Worm (Caenorhabditis elegans) whole organism, late embryonic: ENCODE data around the gene patr-1.
A peak's percentile ranks its signal among the peaks of the same experiment; 100 is the strongest.

Experiments
- C08G9.2 ChIP-seq: sonication (generic microtip); optimal IDR thresholded peaks from 2 replicates; lab custom pipeline; 2016; ENCODE audit warnings: mild to moderate bottlenecking, missing genetic modification characterization, moderate library complexity, missing compliant biosample characterization
- C38D4.7 ChIP-seq: fragments of 200-800 bp; sonication (Bioruptor generic); optimal IDR thresholded peaks from 2 replicates; lab custom pipeline; 2018; ENCODE audit warnings: mild to moderate bottlenecking, missing genetic modification characterization, moderate library complexity, missing compliant biosample characterization
- F13H6.1 ChIP-seq: sonication (generic microtip); optimal IDR thresholded peaks from 2 replicates; lab custom pipeline; 2016; ENCODE audit warnings: missing genetic modification characterization, missing compliant biosample characterization
- K02D7.2 ChIP-seq: sonication (generic microtip); optimal IDR thresholded peaks from 2 replicates; lab custom pipeline; 2017; ENCODE audit warnings: mild to moderate bottlenecking, missing genetic modification characterization, missing compliant biosample characterization
- K09A11.1 ChIP-seq: sonication (generic microtip); optimal IDR thresholded peaks from 2 replicates; lab custom pipeline; 2017; ENCODE audit warnings: antibody characterized with exemption, mild to moderate bottlenecking, missing genetic modification characterization, missing compliant biosample characterization; ENCODE audit not compliant: insufficient read depth
- ahr-1 ChIP-seq: sonication (generic microtip); optimal IDR thresholded peaks from 2 replicates; lab custom pipeline; 2016; ENCODE audit warnings: missing genetic modification characterization, missing compliant biosample characterization
- ama-1 ChIP-seq: fragments of 150-350 bp; optimal IDR thresholded peaks from 2 replicates; lab custom pipeline; 2014
- ceh-14 ChIP-seq: sonication (generic microtip); optimal IDR thresholded peaks from 2 replicates; lab custom pipeline; 2016; ENCODE audit warnings: missing genotype, missing genetic modification characterization, missing compliant biosample characterization
- ceh-18 ChIP-seq: sonication (generic microtip); optimal IDR thresholded peaks from 2 replicates; lab custom pipeline; 2016; ENCODE audit warnings: missing genetic modification characterization, missing compliant biosample characterization
- ceh-2 ChIP-seq: sonication (generic microtip); optimal IDR thresholded peaks from 2 replicates; lab custom pipeline; 2016; ENCODE audit warnings: missing genotype, missing genetic modification characterization, missing compliant biosample characterization
- ceh-22 ChIP-seq: sonication (generic microtip); optimal IDR thresholded peaks from 2 replicates; lab custom pipeline; 2017; ENCODE audit warnings: missing biosample characterization, missing genetic modification characterization
- ceh-24 ChIP-seq: sonication (generic microtip); optimal IDR thresholded peaks from 2 replicates; lab custom pipeline; 2016; ENCODE audit warnings: mild to moderate bottlenecking, missing genetic modification characterization, missing compliant biosample characterization
- ceh-30 ChIP-seq: fragments of 150-350 bp; optimal IDR thresholded peaks from 2 replicates; lab custom pipeline; 2014; ENCODE audit warnings: missing biosample characterization, missing genetic modification characterization
- ceh-31 ChIP-seq: sonication (generic microtip); optimal IDR thresholded peaks from 2 replicates; lab custom pipeline; 2016; ENCODE audit warnings: missing genetic modification characterization, missing compliant biosample characterization
- ceh-45 ChIP-seq: fragments of 200-800 bp; sonication (Bioruptor generic); IDR thresholded peaks from 2 replicates; pipeline ENCODE4 v1.3.6; 2022; ENCODE audit warnings: missing genetic modification reagents, missing genetic modification characterization, missing compliant biosample characterization
- ceh-48 ChIP-seq: sonication (generic microtip); optimal IDR thresholded peaks from 2 replicates; lab custom pipeline; 2016; ENCODE audit warnings: missing genetic modification characterization, inconsistent platforms, missing compliant biosample characterization
- ceh-6 ChIP-seq: fragments of 200-800 bp; sonication (Bioruptor generic); optimal IDR thresholded peaks from 2 replicates; lab custom pipeline; 2018; ENCODE audit warnings: mild to moderate bottlenecking, missing genetic modification characterization, missing compliant biosample characterization
- ceh-9 ChIP-seq: sonication (generic microtip); optimal IDR thresholded peaks from 2 replicates; lab custom pipeline; 2016; ENCODE audit warnings: mild to moderate bottlenecking, missing genetic modification characterization, inconsistent platforms, missing compliant biosample characterization
- che-1 ChIP-seq: sonication (generic microtip); optimal IDR thresholded peaks from 2 replicates; lab custom pipeline; 2016; ENCODE audit warnings: mild to moderate bottlenecking, missing genetic modification characterization, missing compliant biosample characterization
- dmd-4 ChIP-seq: sonication (generic microtip); optimal IDR thresholded peaks from 2 replicates; lab custom pipeline; 2016; ENCODE audit warnings: borderline replicate concordance, missing genetic modification characterization, missing compliant biosample characterization
- elt-2 ChIP-seq: sonication (generic microtip); optimal IDR thresholded peaks from 2 replicates; lab custom pipeline; 2016; ENCODE audit warnings: missing genetic modification reagents, missing genetic modification characterization, missing compliant biosample characterization
- elt-4 ChIP-seq: sonication (generic microtip); optimal IDR thresholded peaks from 2 replicates; lab custom pipeline; 2016; ENCODE audit warnings: missing genetic modification characterization, missing compliant biosample characterization
- eyg-1 ChIP-seq: sonication (generic microtip); optimal IDR thresholded peaks from 2 replicates; lab custom pipeline; 2016; ENCODE audit warnings: missing genotype, missing genetic modification characterization, missing compliant biosample characterization
- fax-1 ChIP-seq: sonication (generic microtip); optimal IDR thresholded peaks from 2 replicates; lab custom pipeline; 2016; ENCODE audit warnings: missing genotype, missing genetic modification characterization, missing compliant biosample characterization
- fkh-10 ChIP-seq: fragments of 150-350 bp; optimal IDR thresholded peaks from 2 replicates; lab custom pipeline; 2014; ENCODE audit warnings: missing biosample characterization, missing genetic modification reagents, missing genetic modification characterization
- fkh-6 ChIP-seq: sonication (generic microtip); optimal IDR thresholded peaks from 2 replicates; lab custom pipeline; 2016; ENCODE audit warnings: missing genetic modification characterization, missing compliant biosample characterization
- gmeb-2 ChIP-seq: sonication (generic microtip); optimal IDR thresholded peaks from 2 replicates; lab custom pipeline; 2016; ENCODE audit warnings: missing genetic modification characterization, inconsistent platforms, missing compliant biosample characterization
- hlh-30 ChIP-seq: sonication (generic microtip); optimal IDR thresholded peaks from 2 replicates; lab custom pipeline; 2017; ENCODE audit warnings: antibody characterized with exemption, missing genetic modification characterization, missing compliant biosample characterization; ENCODE audit not compliant: insufficient read depth
- hlh-8 ChIP-seq: sonication (generic microtip); optimal IDR thresholded peaks from 2 replicates; lab custom pipeline; 2016; ENCODE audit warnings: missing genotype, missing genetic modification characterization, missing compliant biosample characterization
- lim-6 ChIP-seq: sonication (generic microtip); optimal IDR thresholded peaks from 2 replicates; lab custom pipeline; 2016; ENCODE audit warnings: missing genetic modification characterization, missing compliant biosample characterization
- lin-11 ChIP-seq: fragments of 200-800 bp; sonication (Bioruptor generic); optimal IDR thresholded peaks from 2 replicates; lab custom pipeline; 2018; ENCODE audit warnings: mild to moderate bottlenecking, missing genetic modification characterization, missing compliant biosample characterization
- madf-2 ChIP-seq: sonication (generic microtip); optimal IDR thresholded peaks from 2 replicates; lab custom pipeline; 2017; ENCODE audit warnings: missing genetic modification characterization, missing compliant biosample characterization
- nfya-1 ChIP-seq: sonication (generic microtip); optimal IDR thresholded peaks from 2 replicates; lab custom pipeline; 2017; ENCODE audit warnings: missing genetic modification characterization, mild to moderate bottlenecking, missing compliant biosample characterization, antibody characterized with exemption, moderate library complexity
- npax-4 ChIP-seq: sonication (generic microtip); optimal IDR thresholded peaks from 2 replicates; lab custom pipeline; 2016; ENCODE audit warnings: missing genetic modification characterization, missing compliant biosample characterization
- pag-3 ChIP-seq: sonication (generic microtip); optimal IDR thresholded peaks from 2 replicates; lab custom pipeline; 2016; ENCODE audit warnings: missing compliant biosample characterization, missing genetic modification characterization, borderline replicate concordance
- pha-2 ChIP-seq: sonication (generic microtip); optimal IDR thresholded peaks from 2 replicates; lab custom pipeline; 2017; ENCODE audit warnings: mild to moderate bottlenecking, missing genetic modification characterization, missing compliant biosample characterization
- ref-2 ChIP-seq: sonication (generic microtip); optimal IDR thresholded peaks from 2 replicates; lab custom pipeline; 2016; ENCODE audit warnings: missing genetic modification characterization, missing compliant biosample characterization
- rnt-1 ChIP-seq: sonication (generic microtip); optimal IDR thresholded peaks from 2 replicates; lab custom pipeline; 2016; ENCODE audit warnings: missing genetic modification characterization, missing compliant biosample characterization
- syd-9 ChIP-seq: sonication (generic microtip); optimal IDR thresholded peaks from 2 replicates; lab custom pipeline; 2016; ENCODE audit warnings: mild to moderate bottlenecking, missing genetic modification characterization, moderate library complexity, missing compliant biosample characterization
- tbx-2 ChIP-seq: sonication (generic microtip); optimal IDR thresholded peaks from 2 replicates; lab custom pipeline; 2016; ENCODE audit warnings: missing genetic modification characterization, missing compliant biosample characterization
- ttx-3 ChIP-seq: sonication (generic microtip); optimal IDR thresholded peaks from 2 replicates; lab custom pipeline; 2016; ENCODE audit warnings: missing genetic modification reagents, missing genetic modification characterization, missing compliant biosample characterization
- unc-3 ChIP-seq, 2 experiments: fragments of 200-800 bp in 1 of 2; sonication (Bioruptor generic) in 1 of 2; sonication (generic microtip) in 1 of 2; conservative IDR thresholded peaks in 1 of 2; optimal IDR thresholded peaks in 1 of 2; 2 replicates each; pipeline versions ENCODE4 v1.3.6 to Lab custom; 2016 to 2022; ENCODE audit warnings: missing compliant biosample characterization in 2 of 2, missing genetic modification characterization in 2 of 2, missing genetic modification reagents in 1 of 2
- unc-42 ChIP-seq: sonication (generic microtip); optimal IDR thresholded peaks from 2 replicates; lab custom pipeline; 2016; ENCODE audit warnings: missing genotype, missing genetic modification characterization, missing compliant biosample characterization
- unc-55 ChIP-seq: sonication (generic microtip); optimal IDR thresholded peaks from 2 replicates; lab custom pipeline; 2017; ENCODE audit warnings: missing biosample characterization, missing genetic modification reagents, missing genetic modification characterization
- unc-86 ChIP-seq: sonication (generic microtip); optimal IDR thresholded peaks from 2 replicates; lab custom pipeline; 2016; ENCODE audit warnings: missing genetic modification characterization, missing compliant biosample characterization
- zip-5 ChIP-seq: sonication (generic microtip); optimal IDR thresholded peaks from 2 replicates; lab custom pipeline; 2016; ENCODE audit warnings: missing genetic modification characterization, missing compliant biosample characterization
- ztf-16 ChIP-seq: sonication (generic microtip); optimal IDR thresholded peaks from 2 replicates; lab custom pipeline; 2017; ENCODE audit warnings: missing genetic modification characterization, missing compliant biosample characterization

Gene patr-1

DNA sequence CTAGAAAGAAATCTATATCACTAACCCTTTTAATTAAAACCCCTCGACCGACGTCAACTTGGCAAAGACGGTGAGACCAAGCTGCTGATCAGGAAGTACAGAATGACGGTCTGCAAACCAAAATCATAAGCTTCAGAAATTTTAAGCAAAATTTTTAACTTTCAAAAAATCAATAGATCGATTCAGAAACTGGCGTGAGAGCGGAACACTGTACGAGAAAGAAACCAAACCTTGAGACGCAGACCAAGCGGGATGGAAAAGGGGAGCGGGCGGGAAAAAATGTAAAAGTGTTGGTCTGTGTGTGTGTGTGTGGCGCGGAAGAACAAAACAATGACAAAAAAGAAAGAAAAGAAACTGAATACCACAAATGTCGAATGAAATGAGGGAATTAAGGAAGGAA, 29.2 kb downstream of the patr-1 start, which contains the start of the genes F44E5.17 and gpb-1:
TSS of gene F44E5.17 (minus strand) at position 101 of the 400 bp plus-strand sequence.
TSS of gene gpb-1 (minus strand) at position 118 of the 400 bp plus-strand sequence.
- TF ChIP-seq rnt-1 (tag; lab: Kevin White, UChicago): no peak
- TF ChIP-seq dmd-4: no peak
- TF ChIP-seq ama-1 (lab: Kevin White, UChicago): no peak
- no peak for TF ChIP-seq ceh-22
- no peak for TF ChIP-seq ttx-3 (tag; lab: Kevin White, UChicago)
- TF ChIP-seq tbx-2 (tag; lab: Kevin White, UChicago): no peak
- TF ChIP-seq ceh-6 (GFP tag; lab: Kevin White, UChicago): no peak
- no peak for TF ChIP-seq unc-55 (GFP tag; lab: Kevin White, UChicago)
- TF ChIP-seq ztf-16 (tag; lab: Kevin White, UChicago): no peak
- TF ChIP-seq eyg-1: no peak
- TF ChIP-seq fax-1: no peak
- TF ChIP-seq elt-2: no peak
- no peak for TF ChIP-seq lin-11 (tag; lab: Kevin White, UChicago)
- no peak for TF ChIP-seq pha-2 (tag; lab: Kevin White, UChicago)
- TF ChIP-seq npax-4 (tag; lab: Kevin White, UChicago): no peak
- no peak for TF ChIP-seq C08G9.2 (tag; lab: Kevin White, UChicago)
- TF ChIP-seq hlh-8 (tag; lab: Kevin White, UChicago): no peak
- TF ChIP-seq nfya-1 (tag; lab: Kevin White, UChicago): no peak
- no peak for TF ChIP-seq elt-4 (tag; lab: Kevin White, UChicago)
- no peak for TF ChIP-seq unc-86

DNA sequence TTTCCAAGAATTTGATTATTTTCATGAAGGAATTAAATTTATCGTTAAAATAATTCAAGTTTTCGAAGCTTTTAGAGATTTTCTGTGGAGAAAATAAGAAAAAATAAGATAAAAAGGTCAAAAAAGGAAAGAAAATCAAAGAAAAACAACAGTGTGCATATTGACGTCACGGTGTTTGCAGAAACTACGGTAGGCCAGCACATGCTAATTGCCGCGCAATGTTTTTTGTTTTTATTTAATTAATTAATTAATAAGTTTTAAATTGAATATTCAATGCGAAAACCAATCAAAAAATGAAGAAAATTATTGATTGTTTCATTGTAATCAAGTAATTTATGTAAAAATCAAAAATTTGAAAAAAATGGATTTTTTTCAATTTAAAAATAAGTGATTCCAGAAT, 29.9 kb downstream of the patr-1 start:
- TF ChIP-seq ceh-30 (tag; lab: Kevin White, UChicago): no peak
- TF ChIP-seq nfya-1 (tag; lab: Kevin White, UChicago): peak; percentile 18

DNA sequence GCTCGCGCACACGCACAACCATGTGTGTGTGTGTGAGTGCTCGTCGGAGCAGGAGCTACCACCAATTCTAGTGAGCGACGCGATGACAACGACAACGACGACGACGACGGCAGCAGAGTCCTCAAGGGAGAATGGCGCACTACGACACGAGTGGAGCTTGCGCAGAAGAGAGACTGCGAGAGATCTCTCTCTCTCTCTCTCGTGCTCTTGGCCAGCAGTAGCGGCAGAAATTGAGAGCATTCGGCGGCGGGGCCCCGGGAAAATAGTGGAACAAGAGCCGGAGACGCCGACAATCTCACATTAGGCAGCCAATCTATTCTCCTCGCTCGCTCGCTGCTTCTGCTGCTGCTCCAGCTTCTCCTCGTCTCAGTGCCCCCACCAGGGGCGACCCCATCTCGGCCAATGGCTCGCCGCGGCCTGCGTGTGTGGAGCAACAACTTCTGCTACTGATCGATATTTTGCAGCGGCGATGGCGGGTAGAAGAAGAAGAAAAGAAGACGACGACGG, 30.9 kb downstream of the patr-1 start:
- TF ChIP-seq ceh-48 (tag; lab: Kevin White, UChicago) (peak; percentile 93), fkh-6 (tag; lab: Kevin White, UChicago) (peak; percentile 49), ceh-24 (tag; lab: Kevin White, UChicago) (no peak), fkh-10 (GFP tag; lab: Kevin White, UChicago) (no peak), ahr-1 (tag; lab: Kevin White, UChicago) (peak; percentile 35), ceh-9 (tag; lab: Kevin White, UChicago) (no peak), K09A11.1 (tag; lab: Kevin White, UChicago) (no peak), ceh-45 (GFP tag; lab: Robert Waterston, UW) (no peak), rnt-1 (tag; lab: Kevin White, UChicago) (peak; percentile 44), che-1 (tag; lab: Kevin White, UChicago) (peak; percentile 20), ceh-18 (tag; lab: Kevin White, UChicago) (peak; percentile 91), unc-55 (GFP tag; lab: Kevin White, UChicago) (peak; percentile 85), eyg-1 (no peak), unc-42 (peak; percentile 83), dmd-4 (peak; percentile 48), ztf-16 (tag; lab: Kevin White, UChicago) (no peak), unc-3 (GFP tag; conservative IDR thresholded peaks at IDR 0.05; lab: Robert Waterston, UW) (no peak), unc-3 (tag; optimal IDR thresholded peaks at IDR 0.05; lab: Kevin White, UChicago) (peak; percentile 56), C38D4.7 (GFP tag; lab: Kevin White, UChicago) (peak; percentile 43), fax-1 (peak; percentile 18), ceh-2 (tag; lab: Kevin White, UChicago) (peak; percentile 16), ttx-3 (tag; lab: Kevin White, UChicago) (peak; percentile 20), K02D7.2 (tag; lab: Kevin White, UChicago) (no peak), zip-5 (no peak), ceh-31 (tag; lab: Kevin White, UChicago) (peak; percentile 89), lim-6 (tag; lab: Kevin White, UChicago) (peak; percentile 30), syd-9 (tag; lab: Kevin White, UChicago) (peak; percentile 79), ceh-14 (tag; lab: Kevin White, UChicago) (peak; percentile 87), F13H6.1 (tag; lab: Kevin White, UChicago) (peak; percentile 15), ref-2 (tag; lab: Kevin White, UChicago) (peak; percentile 38), ceh-6 (GFP tag; lab: Kevin White, UChicago) (no peak), gmeb-2 (tag; lab: Kevin White, UChicago) (peak; percentile 26), pag-3 (tag; lab: Kevin White, UChicago) (no peak), hlh-30 (tag; lab: Kevin White, UChicago) (peak; percentile 64), hlh-8 (tag; lab: Kevin White, UChicago) (peak; percentile 5), C08G9.2 (tag; lab: Kevin White, UChicago) (peak; percentile 66), madf-2 (tag; lab: Kevin White, UChicago) (peak; percentile 24), pha-2 (tag; lab: Kevin White, UChicago) (no peak)
